Worm (Caenorhabditis elegans): ENCODE measurements around the gene F59F4.3.

- no peak for TF ChIP-seq snpc-4 (tag; optimal IDR thresholded peaks at IDR 0.05)
- TF ChIP-seq elt-3 (tag; optimal IDR thresholded peaks at IDR 0.05): no peak
- no peak for TF ChIP-seq lsy-2 (tag; optimal IDR thresholded peaks at IDR 0.05)
- no peak for TF ChIP-seq lin-13 (tag; optimal IDR thresholded peaks at IDR 0.05)
Measured at ce11 chrX:15831537-15831936, 15.9 kb downstream of the F59F4.3 start.

Measured in whole organism, mixed stage, embryonic.